1 fruit fly cellular context compared by ENCODE assay signal in the genomic region with DNA sequence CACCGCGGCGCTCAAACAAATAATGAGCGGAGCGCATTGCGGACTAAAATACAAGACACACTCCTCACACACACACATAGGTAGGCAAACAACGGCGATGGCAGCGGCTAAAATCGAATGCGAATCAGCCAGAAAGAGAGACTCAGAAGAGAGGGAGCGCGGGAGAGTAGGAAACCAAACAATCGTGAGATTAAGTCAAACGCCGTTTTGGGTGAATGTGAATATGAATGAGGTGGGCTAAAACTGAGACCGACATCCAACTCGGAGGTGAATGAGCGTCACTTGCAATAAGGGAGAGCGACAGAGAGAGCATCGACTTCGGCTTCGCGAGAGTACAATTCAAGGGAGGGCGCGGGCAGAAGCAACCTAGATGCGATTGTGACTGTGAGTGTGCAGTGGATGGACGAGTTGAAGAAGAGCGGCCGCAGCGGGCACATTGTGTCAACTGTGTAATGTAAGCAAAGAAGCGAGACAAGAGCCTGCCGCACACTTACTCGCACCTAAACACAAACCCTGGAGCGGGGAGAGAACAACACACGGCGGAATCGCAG.
A peak's percentile ranks its signal among the peaks of the same experiment; 100 is the strongest.
TF ChIP-seq lines count a peak whose summit lies in the region.

No protein-coding gene starts in this region.

TF ChIP-seq in whole organism, embryonic, 481 proteins besides CTCF, POLR2A, EP300 and RAD21 (continued from another document and continues in another):
- no peak for TF ChIP-seq CG13624 (GFP tag; optimal IDR thresholded peaks at IDR 0.05; lab: Kevin White, UChicago)
- TF ChIP-seq gsb (GFP tag; IDR thresholded peaks at IDR 0.05; lab: Robert Waterston, UW) = 0 out of 2 replicates have a peak, but pooled peaks have one; percentile 11
- TF ChIP-seq zf30C (GFP tag; optimal IDR thresholded peaks at IDR 0.05; lab: Kevin White, UChicago) = peak; percentile 9
- TF ChIP-seq CG15479 (GFP tag; optimal IDR thresholded peaks at IDR 0.05; lab: Kevin White, UChicago) = peak; percentile 89
- TF ChIP-seq pros (GFP tag; optimal IDR thresholded peaks at IDR 0.05; lab: Kevin White, UChicago) = peak; percentile 100
- no peak for TF ChIP-seq CG18011 (GFP tag; optimal IDR thresholded peaks at IDR 0.05; lab: Kevin White, UChicago)
- 0 out of 2 replicates have a peak, but pooled peaks have one; percentile 29 for TF ChIP-seq slbo (GFP tag; IDR thresholded peaks at IDR 0.05; lab: Robert Waterston, UW)
- TF ChIP-seq cg (GFP tag; optimal IDR thresholded peaks at IDR 0.05; lab: Kevin White, UChicago) = peak; percentile 85
- no peak for TF ChIP-seq dpn (GFP tag; optimal IDR thresholded peaks at IDR 0.05; lab: Kevin White, UChicago)
- TF ChIP-seq cad (GFP tag; optimal IDR thresholded peaks at IDR 0.05; lab: Kevin White, UChicago) = no peak
- no peak for TF ChIP-seq CG31388 (GFP tag; optimal IDR thresholded peaks at IDR 0.05; lab: Kevin White, UChicago)
- no peak for TF ChIP-seq inv (GFP tag; IDR thresholded peaks at IDR 0.05; lab: Robert Waterston, UW; ENCODE audit: partially characterized antibody)
- no peak for TF ChIP-seq lola (GFP tag; optimal IDR thresholded peaks at IDR 0.05; lab: Kevin White, UChicago)
- TF ChIP-seq Atf6 (GFP tag; IDR thresholded peaks at IDR 0.05; lab: Robert Waterston, UW) = no peak
- TF ChIP-seq CG9609 (GFP tag; optimal IDR thresholded peaks at IDR 0.05; lab: Kevin White, UChicago) = no peak
- TF ChIP-seq Camta (GFP tag; optimal IDR thresholded peaks at IDR 0.05; lab: Kevin White, UChicago) = peak; percentile 0
- TF ChIP-seq CG4707 (GFP tag; optimal IDR thresholded peaks at IDR 0.05; lab: Kevin White, UChicago) = no peak
- TF ChIP-seq h (optimal IDR thresholded peaks at IDR 0.05; lab: Kevin White, UChicago) = no peak
- TF ChIP-seq CG11456 (GFP tag; IDR thresholded peaks at IDR 0.05; lab: Robert Waterston, UW) = no peak
- TF ChIP-seq CG17328 (GFP tag; IDR thresholded peaks at IDR 0.05; lab: Robert Waterston, UW) = no peak
- no peak for TF ChIP-seq CG1602 (GFP tag; optimal IDR thresholded peaks at IDR 0.05; lab: Kevin White, UChicago)
- TF ChIP-seq Bdp1 (GFP tag; optimal IDR thresholded peaks at IDR 0.05; lab: Kevin White, UChicago) = no peak
- TF ChIP-seq MTF-1 (GFP tag; optimal IDR thresholded peaks at IDR 0.05; lab: Kevin White, UChicago; ENCODE audit: borderline replicate concordance) = no peak
- TF ChIP-seq Lpt (GFP tag; optimal IDR thresholded peaks at IDR 0.05; lab: Kevin White, UChicago) = no peak
- no peak for TF ChIP-seq crc (GFP tag; optimal IDR thresholded peaks at IDR 0.05; lab: Kevin White, UChicago)
- no peak for TF ChIP-seq CG2129 (GFP tag; IDR thresholded peaks at IDR 0.05; lab: Robert Waterston, UW; ENCODE audit: partially characterized antibody)
- peak; percentile 83 for TF ChIP-seq CG3163 (GFP tag; optimal IDR thresholded peaks at IDR 0.05; lab: Kevin White, UChicago)
- TF ChIP-seq kah (GFP tag; optimal IDR thresholded peaks at IDR 0.05; lab: Kevin White, UChicago) = peak; percentile 16
- no peak for TF ChIP-seq lilli (GFP tag; optimal IDR thresholded peaks at IDR 0.05; lab: Kevin White, UChicago)
- TF ChIP-seq Drgx (GFP tag; IDR thresholded peaks at IDR 0.05; lab: Robert Waterston, UW) = no peak
- peak; percentile 44 for TF ChIP-seq CG1832 (GFP tag; optimal IDR thresholded peaks at IDR 0.05; lab: Kevin White, UChicago)
- peak; percentile 12 for TF ChIP-seq NC2α (GFP tag; optimal IDR thresholded peaks at IDR 0.05; lab: Kevin White, UChicago)
- peak in 1 of 2 experiments; percentile 2 for TF ChIP-seq Hr51 (GFP tag; optimal IDR thresholded peaks at IDR 0.05; lab: Kevin White, UChicago)
- no peak for TF ChIP-seq Ets97D (GFP tag; optimal IDR thresholded peaks at IDR 0.05; lab: Kevin White, UChicago)
- TF ChIP-seq cato (GFP tag; optimal IDR thresholded peaks at IDR 0.05; lab: Kevin White, UChicago; ENCODE audit: borderline replicate concordance) = no peak
- peak; percentile 10 for TF ChIP-seq CG9876 (GFP tag; optimal IDR thresholded peaks at IDR 0.05; lab: Kevin White, UChicago)
- TF ChIP-seq chm (GFP tag; IDR thresholded peaks at IDR 0.05; lab: Robert Waterston, UW) = peak; percentile 25
- TF ChIP-seq CG8290 (GFP tag; optimal IDR thresholded peaks at IDR 0.05; lab: Kevin White, UChicago) = no peak
- peak in 1 of 2 experiments; percentile 10 for TF ChIP-seq CG8290 (tag; optimal IDR thresholded peaks at IDR 0.05; lab: Kevin White, UChicago)
- TF ChIP-seq gcm2 (GFP tag; optimal IDR thresholded peaks at IDR 0.05; lab: Kevin White, UChicago) = no peak
- no peak for TF ChIP-seq dm (GFP tag; optimal IDR thresholded peaks at IDR 0.05; lab: Kevin White, UChicago)
- TF ChIP-seq ken (GFP tag; IDR thresholded peaks at IDR 0.05; lab: Robert Waterston, UW) = peak; percentile 55; the same call in 1 of the 3 replicates
- no peak; the same call in 2 of the 3 replicates for TF ChIP-seq CG16813 (GFP tag; IDR thresholded peaks at IDR 0.05; lab: Robert Waterston, UW; ENCODE audit: partially characterized antibody)
- peak; percentile 42 for TF ChIP-seq zen (tag; optimal IDR thresholded peaks at IDR 0.05; lab: Kevin White, UChicago)
- TF ChIP-seq CG6689 (GFP tag; IDR thresholded peaks at IDR 0.05; lab: Robert Waterston, UW) = peak; percentile 5; the same call in 1 of the 2 replicates
- TF ChIP-seq Dll (GFP tag; IDR thresholded peaks at IDR 0.05; lab: Robert Waterston, UW; ENCODE audit: partially characterized antibody) = peak; percentile 54; the same call in 1 of the 4 replicates
- TF ChIP-seq tx (GFP tag; optimal IDR thresholded peaks at IDR 0.05; lab: Kevin White, UChicago) = no peak
- TF ChIP-seq Bgb (GFP tag; IDR thresholded peaks at IDR 0.05; lab: Robert Waterston, UW; ENCODE audit: partially characterized antibody) = peak; percentile 12; the same call in 1 of the 2 replicates
- TF ChIP-seq lab (GFP tag; optimal IDR thresholded peaks at IDR 0.05; lab: Kevin White, UChicago) = peak; percentile 30
- no peak for TF ChIP-seq CG32532 (GFP tag; IDR thresholded peaks at IDR 0.05; lab: Robert Waterston, UW)
- peak; percentile 83 for TF ChIP-seq z (GFP tag; IDR thresholded peaks at IDR 0.05; lab: Robert Waterston, UW)
- TF ChIP-seq CG8924 (tag; optimal IDR thresholded peaks at IDR 0.05; lab: Kevin White, UChicago) = peak; percentile 57
- TF ChIP-seq CG4854 (GFP tag; optimal IDR thresholded peaks at IDR 0.05; lab: Kevin White, UChicago) = no peak
- TF ChIP-seq tio (GFP tag; optimal IDR thresholded peaks at IDR 0.05; lab: Kevin White, UChicago) = no peak
- no peak; the same call in 2 of the 3 replicates for TF ChIP-seq zen2 (GFP tag; IDR thresholded peaks at IDR 0.05; lab: Robert Waterston, UW; ENCODE audit: partially characterized antibody)
- TF ChIP-seq lmd (GFP tag; IDR thresholded peaks at IDR 0.05; lab: Robert Waterston, UW) = no peak
- no peak for TF ChIP-seq toy (GFP tag; IDR thresholded peaks at IDR 0.05; lab: Robert Waterston, UW)
- peak; percentile 29; the same call in 1 of the 2 replicates for TF ChIP-seq CG4360 (GFP tag; IDR thresholded peaks at IDR 0.05; lab: Robert Waterston, UW)
- TF ChIP-seq CG7271 (tag; optimal IDR thresholded peaks at IDR 0.05; lab: Kevin White, UChicago) = no peak
- TF ChIP-seq CG9215 (GFP tag; IDR thresholded peaks at IDR 0.05; lab: Robert Waterston, UW) = no peak
- TF ChIP-seq CG8281 (tag; optimal IDR thresholded peaks at IDR 0.05; lab: Kevin White, UChicago) = no peak
- TF ChIP-seq esg (GFP tag; conservative IDR thresholded peaks at IDR 0.05; lab: Robert Waterston, UW) = no peak
- TF ChIP-seq hbn (GFP tag; IDR thresholded peaks at IDR 0.05; lab: Robert Waterston, UW; ENCODE audit: partially characterized antibody) = peak; percentile 57; the same call in 1 of the 2 replicates
- peak; percentile 20 for TF ChIP-seq gsb-n (tag; optimal IDR thresholded peaks at IDR 0.05; lab: Kevin White, UChicago)
- TF ChIP-seq MESR4 (GFP tag; optimal IDR thresholded peaks at IDR 0.05; lab: Kevin White, UChicago) = no peak
- no peak for TF ChIP-seq CG12744 (GFP tag; optimal IDR thresholded peaks at IDR 0.05; lab: Kevin White, UChicago)
- TF ChIP-seq pum (GFP tag; optimal IDR thresholded peaks at IDR 0.05; lab: Kevin White, UChicago) = no peak
- no peak for TF ChIP-seq CG3838 (GFP tag; optimal IDR thresholded peaks at IDR 0.05; lab: Kevin White, UChicago)
- no peak for TF ChIP-seq fd102C (GFP tag; optimal IDR thresholded peaks at IDR 0.05; lab: Kevin White, UChicago)
- TF ChIP-seq CG3281 (GFP tag; optimal IDR thresholded peaks at IDR 0.05; lab: Kevin White, UChicago) = no peak
- TF ChIP-seq CG17385 (GFP tag; optimal IDR thresholded peaks at IDR 0.05; lab: Kevin White, UChicago) = peak; percentile 18
- TF ChIP-seq TFAM (GFP tag; optimal IDR thresholded peaks at IDR 0.05; lab: Kevin White, UChicago) = no peak
- TF ChIP-seq slp2 (GFP tag; optimal IDR thresholded peaks at IDR 0.05; lab: Kevin White, UChicago) = peak; percentile 4
- TF ChIP-seq Mrtf (GFP tag; IDR thresholded peaks at IDR 0.05; lab: Robert Waterston, UW) = no peak
- peak; percentile 43 for TF ChIP-seq Jarid2 (GFP tag; optimal IDR thresholded peaks at IDR 0.05; lab: Kevin White, UChicago)
- TF ChIP-seq ftz-f1 (GFP tag; optimal IDR thresholded peaks at IDR 0.05; lab: Kevin White, UChicago) = no peak
- peak; percentile 43 for TF ChIP-seq psq (GFP tag; optimal IDR thresholded peaks at IDR 0.05; lab: Kevin White, UChicago)
- TF ChIP-seq shn (GFP tag; optimal IDR thresholded peaks at IDR 0.05; lab: Kevin White, UChicago) = no peak
- TF ChIP-seq Nf-YC (tag; optimal IDR thresholded peaks at IDR 0.05; lab: Kevin White, UChicago) = peak; percentile 38
- TF ChIP-seq ewg (GFP tag; optimal IDR thresholded peaks at IDR 0.05; lab: Kevin White, UChicago) = no peak
- TF ChIP-seq H15 (GFP tag; IDR thresholded peaks at IDR 0.05; lab: Robert Waterston, UW) = no peak
- TF ChIP-seq Hr78 (GFP tag; optimal IDR thresholded peaks at IDR 0.05; lab: Kevin White, UChicago) = no peak
- 0 out of 3 replicates have a peak, but pooled peaks have one; percentile 37 for TF ChIP-seq CG34224 (GFP tag; IDR thresholded peaks at IDR 0.05; lab: Robert Waterston, UW; ENCODE audit: partially characterized antibody)
- TF ChIP-seq nerfin-1 (tag; optimal IDR thresholded peaks at IDR 0.05; lab: Kevin White, UChicago) = peak; percentile 11
- TF ChIP-seq sna (GFP tag; IDR thresholded peaks at IDR 0.05; lab: Robert Waterston, UW; ENCODE audit: partially characterized antibody) = peak; percentile 64; the same call in 1 of the 2 replicates
- TF ChIP-seq cwo (GFP tag; optimal IDR thresholded peaks at IDR 0.05; lab: Kevin White, UChicago) = peak; percentile 18
- TF ChIP-seq CG10431 (GFP tag; optimal IDR thresholded peaks at IDR 0.05; lab: Kevin White, UChicago) = no peak
- no peak for TF ChIP-seq gce (GFP tag; IDR thresholded peaks at IDR 0.05; lab: Robert Waterston, UW)
- no peak for TF ChIP-seq so (GFP tag; IDR thresholded peaks at IDR 0.05; lab: Robert Waterston, UW)
- TF ChIP-seq CG2889 (GFP tag; IDR thresholded peaks at IDR 0.05; lab: Robert Waterston, UW) = no peak
- TF ChIP-seq CG17912 (GFP tag; optimal IDR thresholded peaks at IDR 0.05; lab: Kevin White, UChicago) = peak; percentile 16
- peak in 1 of 2 experiments; percentile 93 for TF ChIP-seq tll (GFP tag; optimal IDR thresholded peaks at IDR 0.05; lab: Kevin White, UChicago)
- TF ChIP-seq danr (GFP tag; IDR thresholded peaks at IDR 0.05; lab: Robert Waterston, UW) = no peak
- TF ChIP-seq Hmr (GFP tag; optimal IDR thresholded peaks at IDR 0.05; lab: Kevin White, UChicago) = peak; percentile 8
- 0 out of 3 replicates have a peak, but pooled peaks have one; percentile 16 for TF ChIP-seq Dbx (GFP tag; IDR thresholded peaks at IDR 0.05; lab: Robert Waterston, UW)
- TF ChIP-seq Doc3 (GFP tag; IDR thresholded peaks at IDR 0.05; lab: Robert Waterston, UW; ENCODE audit: partially characterized antibody) = peak; percentile 43; the same call in 1 of the 3 replicates
- TF ChIP-seq ac (GFP tag; optimal IDR thresholded peaks at IDR 0.05; lab: Kevin White, UChicago) = no peak
- TF ChIP-seq sisA (GFP tag; IDR thresholded peaks at IDR 0.05; lab: Robert Waterston, UW) = no peak
- no peak for TF ChIP-seq pan (optimal IDR thresholded peaks at IDR 0.05; lab: Kevin White, UChicago)
- TF ChIP-seq pan (GFP tag; optimal IDR thresholded peaks at IDR 0.05 in 1 of 2, IDR thresholded peaks at IDR 0.05 in 1 of 2) = peak in 1 of 2 experiments; percentile 23
- TF ChIP-seq CG6765 (GFP tag; optimal IDR thresholded peaks at IDR 0.05; lab: Kevin White, UChicago) = peak; percentile 10
- peak; percentile 31 for TF ChIP-seq pnt (GFP tag; optimal IDR thresholded peaks at IDR 0.05; lab: Kevin White, UChicago)
- TF ChIP-seq CG43689 (GFP tag; IDR thresholded peaks at IDR 0.05; lab: Robert Waterston, UW) = no peak
- no peak for TF ChIP-seq disco-r (GFP tag; optimal IDR thresholded peaks at IDR 0.05; lab: Kevin White, UChicago)
- TF ChIP-seq CG10267 (tag; optimal IDR thresholded peaks at IDR 0.05; lab: Kevin White, UChicago) = no peak
- peak; percentile 73 for TF ChIP-seq HLHmδ (GFP tag; optimal IDR thresholded peaks at IDR 0.05; lab: Kevin White, UChicago)
- TF ChIP-seq fru (optimal IDR thresholded peaks at IDR 0.05; lab: Kevin White, UChicago) = no peak
- no peak for TF ChIP-seq Lhr (GFP tag; optimal IDR thresholded peaks at IDR 0.05; lab: Kevin White, UChicago)
- TF ChIP-seq CG17802 (tag; optimal IDR thresholded peaks at IDR 0.05; lab: Kevin White, UChicago) = no peak
- peak; percentile 4 for TF ChIP-seq eyg (GFP tag; optimal IDR thresholded peaks at IDR 0.05; lab: Kevin White, UChicago)
- TF ChIP-seq CG10979 (tag; optimal IDR thresholded peaks at IDR 0.05; lab: Kevin White, UChicago) = no peak
- 0 out of 3 replicates have a peak, but pooled peaks have one; percentile 34 for TF ChIP-seq CG11695 (GFP tag; IDR thresholded peaks at IDR 0.05; lab: Robert Waterston, UW)
- peak; percentile 78; the same call in 1 of the 2 replicates for TF ChIP-seq vvl (GFP tag; IDR thresholded peaks at IDR 0.05; lab: Robert Waterston, UW)
- TF ChIP-seq CG2116 (GFP tag; optimal IDR thresholded peaks at IDR 0.05; lab: Kevin White, UChicago) = no peak
- peak; percentile 19 for TF ChIP-seq CG6254 (GFP tag; optimal IDR thresholded peaks at IDR 0.05; lab: Kevin White, UChicago)
- TF ChIP-seq org-1 (GFP tag; optimal IDR thresholded peaks at IDR 0.05; lab: Kevin White, UChicago) = peak; percentile 47
- no peak for TF ChIP-seq CG4328 (GFP tag; optimal IDR thresholded peaks at IDR 0.05; lab: Kevin White, UChicago)
- TF ChIP-seq Trl (optimal IDR thresholded peaks at IDR 0.05; lab: Kevin White, UChicago) = peak; percentile 96 to 98
- peak; percentile 46 for TF ChIP-seq Trl (GFP tag; optimal IDR thresholded peaks at IDR 0.05; lab: Kevin White, UChicago)
- TF ChIP-seq gro (GFP tag; optimal IDR thresholded peaks at IDR 0.05; lab: Kevin White, UChicago) = peak; percentile 67
- no peak for TF ChIP-seq ssp (GFP tag; IDR thresholded peaks at IDR 0.05; lab: Robert Waterston, UW)
- peak; percentile 41 for TF ChIP-seq Scr (GFP tag; IDR thresholded peaks at IDR 0.05; lab: Robert Waterston, UW; ENCODE audit: partially characterized antibody)
